Worm (Caenorhabditis elegans) whole organism, L1 larva: ENCODE measurements around the gene R10D12.6.

Experiments used
- C04F5.9 ChIP-seq: sonication (generic microtip); optimal IDR thresholded peaks from 2 replicates; lab custom pipeline; 2016; ENCODE audit warnings: missing genetic modification characterization, missing compliant biosample characterization
- C16A3.4 ChIP-seq: fragments of 150-350 bp; optimal IDR thresholded peaks from 2 replicates; lab custom pipeline; 2014; ENCODE audit warnings: missing biosample characterization, missing genetic modification characterization
- C34B4.2 ChIP-seq: sonication (generic microtip); optimal IDR thresholded peaks from 2 replicates; lab custom pipeline; 2017; ENCODE audit warnings: mild to moderate bottlenecking, missing genetic modification characterization, missing compliant biosample characterization
- F16B12.6 ChIP-seq: fragments of 150-350 bp; optimal IDR thresholded peaks from 2 replicates; lab custom pipeline; 2014; ENCODE audit warnings: missing biosample characterization, missing genetic modification characterization
- aha-1 ChIP-seq: fragments of 150-350 bp; optimal IDR thresholded peaks from 2 replicates; lab custom pipeline; 2014; ENCODE audit warnings: missing biosample characterization, missing genetic modification characterization
- alr-1 ChIP-seq: fragments of 200-800 bp; sonication (Bioruptor generic); optimal IDR thresholded peaks from 2 replicates; lab custom pipeline; 2018; ENCODE audit warnings: borderline replicate concordance, mild to moderate bottlenecking, missing genetic modification characterization, missing compliant biosample characterization
- aly-2 ChIP-seq: fragments of 150-350 bp; optimal IDR thresholded peaks from 2 replicates; lab custom pipeline; 2014; ENCODE audit warnings: missing biosample characterization, missing genetic modification characterization
- ceh-63 ChIP-seq: fragments of 200-800 bp; sonication (Bioruptor generic); optimal IDR thresholded peaks from 2 replicates; lab custom pipeline; 2018; ENCODE audit warnings: mild to moderate bottlenecking, missing genetic modification characterization, missing compliant biosample characterization
- ceh-8 ChIP-seq: fragments of 200-800 bp; sonication (Bioruptor generic); optimal IDR thresholded peaks from 2 replicates; lab custom pipeline; 2018; ENCODE audit warnings: mild to moderate bottlenecking, missing genetic modification characterization, moderate library complexity, missing compliant biosample characterization
- ceh-88 ChIP-seq: fragments of 200-800 bp; sonication (Bioruptor generic); IDR thresholded peaks from 2 replicates; pipeline ENCODE4 v1.3.6; 2022; ENCODE audit warnings: missing genetic modification characterization, missing compliant biosample characterization
- ces-1 ChIP-seq: fragments of 150-350 bp; optimal IDR thresholded peaks from 2 replicates; lab custom pipeline; 2014; ENCODE audit warnings: missing biosample characterization, missing genetic modification reagents, missing genetic modification characterization
- dpl-1 ChIP-seq, 3 experiments: fragments of 150-350 bp in 2 of 3; sonication (generic microtip) in 1 of 3; optimal IDR thresholded peaks; 2 replicates each; lab custom pipeline; 2014 to 2017; ENCODE audit warnings: missing biosample characterization in 3 of 3, missing genetic modification characterization in 3 of 3, missing genetic modification reagents in 3 of 3
- efl-3 ChIP-seq: fragments of 200-800 bp; sonication (Bioruptor generic); optimal IDR thresholded peaks from 2 replicates; lab custom pipeline; 2018; ENCODE audit warnings: mild to moderate bottlenecking, missing genetic modification characterization, missing compliant biosample characterization
- egl-27 ChIP-seq, 2 experiments: fragments of 150-350 bp in 1 of 2; sonication (generic microtip); optimal IDR thresholded peaks; 3 replicates each; lab custom pipeline; 2017 to 2018; ENCODE audit warnings: missing biosample characterization in 2 of 2, missing genetic modification characterization in 2 of 2, missing genetic modification reagents in 2 of 2
- ets-5 ChIP-seq: fragments of 200-800 bp; sonication (Bioruptor generic); IDR thresholded peaks from 2 replicates; pipeline ENCODE4 v1.3.6; 2022; ENCODE audit warnings: missing genetic modification characterization, missing compliant biosample characterization
- fkh-10 ChIP-seq: sonication (generic microtip); optimal IDR thresholded peaks from 2 replicates; lab custom pipeline; 2017; ENCODE audit warnings: missing biosample characterization, missing genetic modification reagents, missing genetic modification characterization
- fkh-4 ChIP-seq: sonication (generic microtip); optimal IDR thresholded peaks from 2 replicates; lab custom pipeline; 2016; ENCODE audit warnings: missing compliant biosample characterization, missing genetic modification characterization, borderline replicate concordance
- fkh-8 ChIP-seq: sonication (generic microtip); optimal IDR thresholded peaks from 2 replicates; lab custom pipeline; 2016; ENCODE audit warnings: mild to moderate bottlenecking, missing genetic modification characterization, missing compliant biosample characterization
- grh-1 ChIP-seq: fragments of 200-800 bp; sonication (Bioruptor generic); IDR thresholded peaks from 2 replicates; pipeline ENCODE4 v1.3.6; 2022; ENCODE audit warnings: missing genetic modification reagents, missing genetic modification characterization, missing compliant biosample characterization
- hlh-4 ChIP-seq: sonication (generic microtip); optimal IDR thresholded peaks from 2 replicates; lab custom pipeline; 2016; ENCODE audit warnings: mild to moderate bottlenecking, missing genetic modification characterization, missing compliant biosample characterization
- hpl-2 ChIP-seq: fragments of 150-350 bp; optimal IDR thresholded peaks from 2 replicates; lab custom pipeline; 2014; ENCODE audit warnings: missing biosample characterization, missing genetic modification reagents, missing genetic modification characterization
- jun-1 ChIP-seq: fragments of 150-350 bp; optimal IDR thresholded peaks from 2 replicates; lab custom pipeline; 2014; ENCODE audit warnings: missing biosample characterization, missing genetic modification reagents, missing genetic modification characterization
- lin-13 ChIP-seq: fragments of 150-350 bp; optimal IDR thresholded peaks from 2 replicates; lab custom pipeline; 2014; ENCODE audit warnings: missing biosample characterization, missing genetic modification reagents, missing genetic modification characterization
- lin-14 ChIP-seq: fragments of 200-800 bp; sonication (Bioruptor generic); optimal IDR thresholded peaks from 2 replicates; lab custom pipeline; 2018; ENCODE audit warnings: mild to moderate bottlenecking, missing genetic modification characterization, moderate library complexity, missing compliant biosample characterization
- lin-39 ChIP-seq: fragments of 150-350 bp; optimal IDR thresholded peaks from 2 replicates; lab custom pipeline; 2014; ENCODE audit warnings: missing biosample characterization, missing genetic modification reagents, missing genetic modification characterization
- lsy-2 ChIP-seq, 2 experiments: fragments of 150-350 bp; optimal IDR thresholded peaks; 2 replicates each; lab custom pipeline; 2014; ENCODE audit warnings: missing biosample characterization in 2 of 2, missing genetic modification characterization in 2 of 2
- mef-2 ChIP-seq: fragments of 150-350 bp; optimal IDR thresholded peaks from 2 replicates; lab custom pipeline; 2014; ENCODE audit warnings: missing biosample characterization, missing genetic modification characterization
- mep-1 ChIP-seq: fragments of 150-350 bp; optimal IDR thresholded peaks from 2 replicates; lab custom pipeline; 2014; ENCODE audit warnings: missing biosample characterization, missing genetic modification characterization
- nhr-11 ChIP-seq: fragments of 150-350 bp; optimal IDR thresholded peaks from 2 replicates; lab custom pipeline; 2014; ENCODE audit warnings: missing biosample characterization, missing genetic modification characterization
- nhr-12 ChIP-seq: sonication (generic microtip); optimal IDR thresholded peaks from 2 replicates; lab custom pipeline; 2017; ENCODE audit warnings: missing biosample characterization, missing genetic modification characterization
- nhr-19 ChIP-seq: fragments of 200-800 bp; sonication (Bioruptor generic); conservative IDR thresholded peaks from 2 replicates; pipeline ENCODE4 v1.3.6; 2022; ENCODE audit warnings: missing genetic modification characterization, missing compliant biosample characterization
- nhr-47 ChIP-seq: sonication (generic microtip); optimal IDR thresholded peaks from 2 replicates; lab custom pipeline; 2016; ENCODE audit warnings: mild to moderate bottlenecking, missing genetic modification characterization, moderate library complexity, missing compliant biosample characterization
- nhr-71 ChIP-seq: sonication (generic microtip); optimal IDR thresholded peaks from 2 replicates; lab custom pipeline; 2016; ENCODE audit warnings: mild to moderate bottlenecking, missing genetic modification characterization, moderate library complexity, missing compliant biosample characterization
- nhr-76 ChIP-seq: sonication (generic microtip); optimal IDR thresholded peaks from 2 replicates; lab custom pipeline; 2017; ENCODE audit warnings: missing biosample characterization, missing genetic modification characterization
- nhr-77 ChIP-seq: fragments of 150-350 bp; optimal IDR thresholded peaks from 2 replicates; lab custom pipeline; 2014; ENCODE audit warnings: missing biosample characterization, missing genetic modification characterization
- nhr-84 ChIP-seq: sonication (generic microtip); optimal IDR thresholded peaks from 2 replicates; lab custom pipeline; 2017; ENCODE audit warnings: missing biosample characterization, missing genetic modification characterization
- nhr-85 ChIP-seq: sonication (generic microtip); peaks from one replicate; lab custom pipeline; 2016; ENCODE audit warnings: missing genetic modification characterization, inconsistent platforms, missing compliant biosample characterization
- nhr-90 ChIP-seq: sonication (generic microtip); optimal IDR thresholded peaks from 2 replicates; lab custom pipeline; 2016; ENCODE audit warnings: mild to moderate bottlenecking, missing genetic modification characterization, missing compliant biosample characterization; ENCODE audit not compliant: poor library complexity
- pag-3 ChIP-seq: sonication (generic microtip); optimal IDR thresholded peaks from 2 replicates; lab custom pipeline; 2017; ENCODE audit warnings: missing genetic modification characterization, mild to moderate bottlenecking, missing compliant biosample characterization, antibody characterized with exemption, borderline replicate concordance; ENCODE audit not compliant: insufficient read depth
- pqm-1 ChIP-seq: sonication (generic microtip); optimal IDR thresholded peaks from 3 replicates; lab custom pipeline; 2017; ENCODE audit warnings: missing biosample characterization, missing genetic modification characterization
- skn-1 ChIP-seq: fragments of 150-350 bp; optimal IDR thresholded peaks from 2 replicates; lab custom pipeline; 2014; ENCODE audit warnings: missing biosample characterization, missing genetic modification characterization
- sox-4 ChIP-seq: sonication (generic microtip); optimal IDR thresholded peaks from 2 replicates; lab custom pipeline; 2016; ENCODE audit warnings: missing genetic modification characterization, missing compliant biosample characterization
- sptf-1 ChIP-seq: fragments of 150-350 bp; optimal IDR thresholded peaks from 2 replicates; lab custom pipeline; 2014; ENCODE audit warnings: missing biosample characterization, missing genetic modification characterization
- swsn-7 ChIP-seq: sonication (generic microtip); optimal IDR thresholded peaks from 2 replicates; lab custom pipeline; 2016; ENCODE audit warnings: missing genetic modification characterization, missing compliant biosample characterization
- tlp-1 ChIP-seq: fragments of 150-350 bp; optimal IDR thresholded peaks from 2 replicates; lab custom pipeline; 2014; ENCODE audit warnings: missing biosample characterization, missing genetic modification characterization
- unc-30 ChIP-seq: sonication (generic microtip); optimal IDR thresholded peaks from 2 replicates; lab custom pipeline; 2017; ENCODE audit warnings: missing biosample characterization, missing genetic modification characterization
- unc-62 ChIP-seq: fragments of 150-350 bp; optimal IDR thresholded peaks from 2 replicates; lab custom pipeline; 2014; ENCODE audit warnings: missing biosample characterization, missing genetic modification reagents, missing genetic modification characterization
- zag-1 ChIP-seq: fragments of 150-350 bp; optimal IDR thresholded peaks from 2 replicates; lab custom pipeline; 2014; ENCODE audit warnings: missing biosample characterization, missing genetic modification characterization
- zip-4 ChIP-seq: fragments of 200-800 bp; sonication (Bioruptor generic); optimal IDR thresholded peaks from 2 replicates; lab custom pipeline; 2018; ENCODE audit warnings: mild to moderate bottlenecking, missing genetic modification characterization, moderate library complexity, missing compliant biosample characterization
- ztf-4 ChIP-seq: fragments of 150-350 bp; optimal IDR thresholded peaks from 2 replicates; lab custom pipeline; 2014; ENCODE audit warnings: missing biosample characterization, missing genetic modification characterization

R10D12.6 gene

ce11 chrV:13961927-13962419 is 12.9 kb downstream of the R10D12.6 start, which contains the start of the genes algn-13 and R10D12.13 (continued):
- peak; percentile 64 to 71 (median 67) for TF ChIP-seq dpl-1 (GFP tag; optimal IDR thresholded peaks at IDR 0.05; lab: Kevin White, UChicago)
- peak; percentile 43 for TF ChIP-seq lin-39 (tag; lab: Kevin White, UChicago)
- TF ChIP-seq C34B4.2 (tag; lab: Kevin White, UChicago): no peak
- no peak for TF ChIP-seq hpl-2 (GFP tag; lab: Kevin White, UChicago)
- TF ChIP-seq tlp-1 (tag; lab: Kevin White, UChicago): no peak
- TF ChIP-seq aly-2 (tag; lab: Kevin White, UChicago): no peak
- no peak for TF ChIP-seq egl-27 (tag; optimal IDR thresholded peaks at IDR 0.05; lab: Kevin White, UChicago)
- TF ChIP-seq nhr-76 (tag; lab: Kevin White, UChicago): peak; percentile 34
- no peak for TF ChIP-seq sptf-1
- TF ChIP-seq lsy-2 (tag; optimal IDR thresholded peaks at IDR 0.05; lab: Kevin White, UChicago): peak; percentile 59 to 67
- TF ChIP-seq mef-2 (tag; lab: Kevin White, UChicago): no peak
- peak; percentile 65 for TF ChIP-seq nhr-90 (tag; lab: Kevin White, UChicago)
- TF ChIP-seq ets-5 (GFP tag; lab: Robert Waterston, UW): no peak
- TF ChIP-seq alr-1 (tag; lab: Kevin White, UChicago): no peak
- peak; percentile 59 for TF ChIP-seq skn-1 (tag; lab: Kevin White, UChicago)
- peak; percentile 64 for TF ChIP-seq nhr-47
- no peak for TF ChIP-seq pqm-1
- peak; percentile 59 for TF ChIP-seq lin-13
- TF ChIP-seq nhr-11 (tag; lab: Kevin White, UChicago): peak; percentile 30
- TF ChIP-seq ceh-88 (GFP tag; lab: Robert Waterston, UW): no peak
- TF ChIP-seq swsn-7 (tag; lab: Kevin White, UChicago): peak; percentile 64
- no peak for TF ChIP-seq zag-1 (tag; lab: Kevin White, UChicago)
- 0 out of 2 replicates have a peak, but pooled peaks have one; percentile 26 for TF ChIP-seq grh-1 (GFP tag; lab: Robert Waterston, UW)
- no peak for TF ChIP-seq jun-1
- no peak for TF ChIP-seq fkh-10 (GFP tag; lab: Kevin White, UChicago)
- peak; percentile 42 for TF ChIP-seq lin-14 (GFP tag; lab: Kevin White, UChicago)
- TF ChIP-seq fkh-8 (tag; lab: Kevin White, UChicago): peak; percentile 5
- no peak for TF ChIP-seq fkh-4
- TF ChIP-seq ztf-4 (tag; lab: Kevin White, UChicago): no peak
- no peak for TF ChIP-seq ceh-63 (GFP tag; lab: Kevin White, UChicago)
- TF ChIP-seq pag-3: no peak
- peak; percentile 51 for TF ChIP-seq C16A3.4 (tag; lab: Kevin White, UChicago)
- no peak for TF ChIP-seq hlh-4 (tag; lab: Kevin White, UChicago)
- TF ChIP-seq C04F5.9: no peak
- no peak for TF ChIP-seq mep-1 (tag; lab: Kevin White, UChicago)
- peak; percentile 6 for TF ChIP-seq zip-4 (GFP tag; lab: Kevin White, UChicago)
- TF ChIP-seq ces-1 (GFP tag; lab: Kevin White, UChicago): no peak
- TF ChIP-seq sox-4 (tag; lab: Kevin White, UChicago): no peak
- TF ChIP-seq nhr-71 (tag; lab: Kevin White, UChicago): peak; percentile 63
- TF ChIP-seq unc-30 (tag; lab: Kevin White, UChicago): no peak
- no peak for TF ChIP-seq aha-1 (tag; lab: Kevin White, UChicago)
- TF ChIP-seq nhr-12 (tag; lab: Kevin White, UChicago): no peak
- peak; percentile 74 for TF ChIP-seq nhr-85 (tag; lab: Kevin White, UChicago)
- no peak for TF ChIP-seq unc-62 (GFP tag; lab: Kevin White, UChicago)
- TF ChIP-seq efl-3 (GFP tag; lab: Kevin White, UChicago): no peak
- TF ChIP-seq ceh-8 (GFP tag; lab: Kevin White, UChicago): no peak
- peak; percentile 52 for TF ChIP-seq nhr-19 (GFP tag; lab: Robert Waterston, UW)
- peak; percentile 9 for TF ChIP-seq F16B12.6 (tag; lab: Kevin White, UChicago)
- no peak for TF ChIP-seq nhr-77 (tag; lab: Kevin White, UChicago)
- no peak for TF ChIP-seq nhr-84
